Fruit fly (Drosophila melanogaster): Measurements from ENCODE around the gene dmrt99B.

dmrt99B gene

dm6 chr3R:29745056-29745455 lies 52.7 kb downstream of the dmrt99B start, which contains the start of the genes Wdr24 and IntS11 (continued):
- TF ChIP-seq CG1024 (GFP tag; IDR thresholded peaks at IDR 0.05) (peak; percentile 59; the same call in 1 of the 2 replicates), CG12942 (GFP tag; optimal IDR thresholded peaks at IDR 0.05) (peak; percentile 72), CG4404 (GFP tag; IDR thresholded peaks at IDR 0.05) (peak; percentile 90), Med (GFP tag) (peak; percentile 96), Neu2 (GFP tag; optimal IDR thresholded peaks at IDR 0.05; ENCODE audit: borderline replicate concordance) (no peak), gfzf (GFP tag; optimal IDR thresholded peaks at IDR 0.05) (peak; percentile 61), CG15011 (GFP tag; optimal IDR thresholded peaks at IDR 0.05) (no peak), Atf6 (GFP tag; IDR thresholded peaks at IDR 0.05) (peak; percentile 89), Atf3 (GFP tag; optimal IDR thresholded peaks at IDR 0.05) (peak; percentile 37), mam (GFP tag; optimal IDR thresholded peaks at IDR 0.05) (peak; percentile 90), CrebB (tag; optimal IDR thresholded peaks at IDR 0.05) (peak; percentile 79), CG9437 (GFP tag; optimal IDR thresholded peaks at IDR 0.05) (peak; percentile 65), croc (GFP tag; conservative IDR thresholded peaks at IDR 0.05) (peak; percentile 75), Sry-δ (GFP tag; optimal IDR thresholded peaks at IDR 0.05) (peak; percentile 52), Meics (GFP tag; optimal IDR thresholded peaks at IDR 0.05) (peak; percentile 82), jigr1 (GFP tag; IDR thresholded peaks at IDR 0.05) (peak; percentile 92), YL-1 (GFP tag; optimal IDR thresholded peaks at IDR 0.05) (peak; percentile 79), CG17912 (GFP tag; optimal IDR thresholded peaks at IDR 0.05) (peak; percentile 29), nerfin-2 (GFP tag; IDR thresholded peaks at IDR 0.05; ENCODE audit: partially characterized antibody) (0 out of 2 replicates have a peak, but pooled peaks have one; percentile 9), CG4617 (GFP tag; optimal IDR thresholded peaks at IDR 0.05; ENCODE audit: borderline replicate concordance) (peak; percentile 91), sc (optimal IDR thresholded peaks at IDR 0.05) (no peak), sc (GFP tag; optimal IDR thresholded peaks at IDR 0.05) (no peak), wdn (GFP tag; IDR thresholded peaks at IDR 0.05) (peak; percentile 88), sug (tag; optimal IDR thresholded peaks at IDR 0.05) (peak; percentile 89), CG4360 (GFP tag; IDR thresholded peaks at IDR 0.05) (0 out of 2 replicates have a peak, but pooled peaks have one; percentile 32), CG17568 (GFP tag; optimal IDR thresholded peaks at IDR 0.05) (no peak), tll (GFP tag; optimal IDR thresholded peaks at IDR 0.05) (peak in 1 of 2 experiments; percentile 64), Sox102F (GFP tag; optimal IDR thresholded peaks at IDR 0.05) (peak; percentile 82), lola (GFP tag; optimal IDR thresholded peaks at IDR 0.05) (peak in 1 of 3 experiments; percentile 49), wor (GFP tag; IDR thresholded peaks at IDR 0.05) (peak; percentile 69), gsb-n (tag; optimal IDR thresholded peaks at IDR 0.05) (no peak), CG14441 (GFP tag; IDR thresholded peaks at IDR 0.05) (peak; percentile 96), lbe (GFP tag; optimal IDR thresholded peaks at IDR 0.05) (peak; percentile 83), pb (GFP tag; optimal IDR thresholded peaks at IDR 0.05) (no peak), CG7786 (GFP tag; optimal IDR thresholded peaks at IDR 0.05) (peak; percentile 73), CG34422 (GFP tag; IDR thresholded peaks at IDR 0.05) (peak; percentile 95), CG43689 (GFP tag; IDR thresholded peaks at IDR 0.05) (peak; percentile 80), Dp (GFP tag; optimal IDR thresholded peaks at IDR 0.05) (peak; percentile 48), stc (GFP tag; IDR thresholded peaks at IDR 0.05) (peak; percentile 87), pnt (GFP tag; optimal IDR thresholded peaks at IDR 0.05) (peak; percentile 61), CG3281 (GFP tag; optimal IDR thresholded peaks at IDR 0.05) (peak; percentile 71), prd (optimal IDR thresholded peaks at IDR 0.05) (no peak), prd (GFP tag; IDR thresholded peaks at IDR 0.05) (peak; percentile 96), zen2 (GFP tag; IDR thresholded peaks at IDR 0.05; ENCODE audit: partially characterized antibody) (no peak), dimm (GFP tag; IDR thresholded peaks at IDR 0.05) (peak; percentile 79), Ets97D (GFP tag; optimal IDR thresholded peaks at IDR 0.05) (peak; percentile 67), Poxn (GFP tag; IDR thresholded peaks at IDR 0.05) (peak; percentile 87), kah (GFP tag; optimal IDR thresholded peaks at IDR 0.05) (peak; percentile 9), tx (GFP tag; optimal IDR thresholded peaks at IDR 0.05) (peak; percentile 60), CG10366 (GFP tag; IDR thresholded peaks at IDR 0.05) (peak; percentile 94), CG12104 (GFP tag; optimal IDR thresholded peaks at IDR 0.05) (peak; percentile 72)

Measured in whole organism, embryonic.